Worm (Caenorhabditis elegans): ENCODE data around the gene daf-19.

The daf-19 gene

DNA sequence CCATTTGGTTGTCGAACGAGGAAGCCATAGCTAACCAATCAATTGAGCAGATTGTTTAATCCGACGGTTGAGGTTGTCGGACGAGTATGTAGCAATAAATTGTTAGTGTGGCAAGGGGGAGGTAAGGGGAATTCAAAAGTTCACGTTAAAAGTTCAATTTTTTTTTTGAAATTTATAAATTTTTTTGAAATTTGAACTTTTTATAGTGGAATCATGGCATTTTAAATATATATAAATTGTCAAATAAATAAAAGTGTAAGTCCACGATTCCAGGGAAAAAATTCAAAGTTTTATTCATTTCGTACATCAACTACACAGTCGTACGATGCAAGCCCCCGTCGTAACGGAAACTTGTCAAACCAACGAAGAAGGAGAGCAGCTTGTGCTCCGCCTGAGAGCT is 60.8 kb downstream of the daf-19 start, which contains the start of the genes ZK945.7 and ZK945.8:
TSS of gene ZK945.7 (minus strand) at position 101 of the 400 bp plus-strand sequence.
TSS of gene ZK945.8 (plus strand) at position 275 of the 400 bp plus-strand sequence.
- TF ChIP-seq ztf-22 (GFP tag; optimal IDR thresholded peaks at IDR 0.05) (no peak), akir-1 (GFP tag; optimal IDR thresholded peaks at IDR 0.05) (no peak)

Data from whole organism, young adult.